Fruit fly (Drosophila melanogaster) whole organism, embryonic: ENCODE measurements around the gene Gr22c.

Experiments
- CG34376 ChIP-seq: fragments of 200-800 bp; sonication (Bioruptor generic); optimal IDR thresholded peaks from 2 replicates; lab custom pipeline; 2018; ENCODE audit warnings: missing biosample characterization, mild to moderate bottlenecking, missing genetic modification characterization
- CG3995 ChIP-seq: fragments of 200-800 bp; sonication (Bioruptor generic); optimal IDR thresholded peaks from 3 replicates; lab custom pipeline; 2016; ENCODE audit warnings: missing biosample characterization, missing genetic modification characterization

Gene Gr22c

dm6 chr2L:1743800-1744199, 47.8 kb downstream of the Gr22c start:
- no peak for TF ChIP-seq CG3995
- peak; percentile 31 for TF ChIP-seq CG34376 (GFP tag; lab: Kevin White, UChicago)
- TF ChIP-seq, all 482 proteins: peak for 1
